Worm (Caenorhabditis elegans): ENCODE measurements around the gene T28A8.5.
"Not testable (repeated sequence)": the region's sequence is repeated elsewhere in the genome, so short reads cannot be mapped to it uniquely, and the experiment has no call there.

Gene T28A8.5

ce11 chrIII:13495571-13495970 lies 5.9 kb upstream of the T28A8.5 start, which contains the start of gene T28A8.2:
T28A8.2 (minus strand) TSS chrIII:13495671.
- TF ChIP-seq ztf-11 (tag; optimal IDR thresholded peaks at IDR 0.05) (no peak), elt-1 (tag; optimal IDR thresholded peaks at IDR 0.05) (no peak), ZK546.5 (tag; optimal IDR thresholded peaks at IDR 0.05) (no peak), aly-2 (tag; optimal IDR thresholded peaks at IDR 0.05) (no peak), nhr-129 (tag; optimal IDR thresholded peaks at IDR 0.05) (no peak), nhr-12 (tag; optimal IDR thresholded peaks at IDR 0.05) (no peak), nhr-237 (tag; optimal IDR thresholded peaks at IDR 0.05) (no peak), nhr-23 (tag; optimal IDR thresholded peaks at IDR 0.05) (no peak), lsy-2 (tag; optimal IDR thresholded peaks at IDR 0.05) (no peak), elt-3 (tag; optimal IDR thresholded peaks at IDR 0.05) (no peak), nhr-21 (tag; optimal IDR thresholded peaks at IDR 0.05) (no peak), dmd-4 (tag; optimal IDR thresholded peaks at IDR 0.05) (no peak), alr-1 (tag; optimal IDR thresholded peaks at IDR 0.05) (no peak), gmeb-1 (tag; optimal IDR thresholded peaks at IDR 0.05) (no peak), nhr-77 (tag; optimal IDR thresholded peaks at IDR 0.05) (no peak), skn-1 (tag; optimal IDR thresholded peaks at IDR 0.05) (no peak), unc-39 (tag; optimal IDR thresholded peaks at IDR 0.05) (no peak)

DNA sequence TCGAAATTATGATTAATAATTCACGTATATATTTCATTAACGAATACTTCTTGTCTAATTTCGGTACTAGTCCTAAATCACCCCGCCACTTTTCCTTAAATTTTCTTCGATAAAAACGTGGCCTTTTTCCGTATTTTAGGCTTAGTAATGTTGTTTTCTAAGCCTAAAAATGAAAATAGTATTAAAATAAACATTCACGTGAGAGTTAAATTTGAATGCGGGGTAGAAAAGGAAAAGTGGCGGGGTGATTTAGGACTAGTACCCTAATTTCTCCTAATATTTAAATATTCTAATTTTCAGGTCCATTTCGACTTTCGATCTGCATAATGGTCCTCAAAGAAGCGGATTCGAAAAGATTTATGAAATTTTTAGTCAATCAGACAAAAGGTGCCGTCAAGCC lies 2.5 kb upstream of the T28A8.5 start, which contains the start of gene T28A8.6:
T28A8.6 (plus strand) TSS at position 301 of the 400 bp plus-strand sequence.
- not testable (repeated sequence) for TF ChIP-seq nhr-21 (tag; optimal IDR thresholded peaks at IDR 0.05); ztf-1 (GFP tag; conservative IDR thresholded peaks at IDR 0.05); sem-4 (tag; optimal IDR thresholded peaks at IDR 0.05)

DNA sequence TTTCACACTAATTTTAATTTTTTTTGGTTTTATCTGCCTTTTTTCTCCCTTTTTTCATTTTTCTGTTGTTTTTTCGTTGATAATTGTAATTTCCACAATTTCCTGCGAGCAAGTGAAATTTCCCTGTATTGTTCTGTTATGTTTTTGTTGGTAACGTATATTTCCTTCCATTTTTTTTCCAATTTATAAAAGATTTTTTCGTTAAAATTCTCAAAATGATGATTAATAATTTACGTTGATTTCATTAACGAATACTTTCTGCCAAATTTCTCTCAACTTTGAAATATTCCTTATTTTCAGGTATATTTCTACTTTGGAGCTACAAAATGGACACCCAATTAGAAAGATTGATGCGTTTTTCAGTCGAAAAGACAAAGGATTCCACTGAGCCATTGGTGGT lies 1.1 kb downstream of the T28A8.5 start, which contains the start of gene T28A8.8:
T28A8.8 (plus strand) TSS at position 301 of the 400 bp plus-strand sequence.
- no peak for TF ChIP-seq unc-55 (GFP tag; optimal IDR thresholded peaks at IDR 0.05)
- TF ChIP-seq nhr-25 (tag; optimal IDR thresholded peaks at IDR 0.05), result no peak
- TF ChIP-seq gmeb-1 (tag; optimal IDR thresholded peaks at IDR 0.05), result no peak
- no peak for TF ChIP-seq F13H6.1 (tag; optimal IDR thresholded peaks at IDR 0.05)
- no peak for TF ChIP-seq sem-4 (tag; optimal IDR thresholded peaks at IDR 0.05)
- no peak for TF ChIP-seq nhr-237 (tag; optimal IDR thresholded peaks at IDR 0.05)
- no peak for TF ChIP-seq zag-1 (tag; optimal IDR thresholded peaks at IDR 0.05)
- no peak for TF ChIP-seq nhr-12 (tag; optimal IDR thresholded peaks at IDR 0.05)
- no peak for TF ChIP-seq ceh-82 (tag; optimal IDR thresholded peaks at IDR 0.05)
- no peak for TF ChIP-seq nhr-21 (tag; optimal IDR thresholded peaks at IDR 0.05)
- TF ChIP-seq nhr-11 (tag; optimal IDR thresholded peaks at IDR 0.05), result no peak
- no peak for TF ChIP-seq Y55F3AM.14 (GFP tag; optimal IDR thresholded peaks at IDR 0.05)
- TF ChIP-seq crh-2 (tag; optimal IDR thresholded peaks at IDR 0.05), result no peak
- no peak for TF ChIP-seq nhr-10 (tag; optimal IDR thresholded peaks at IDR 0.05)
- no peak for TF ChIP-seq lin-39 (tag; optimal IDR thresholded peaks at IDR 0.05)
- TF ChIP-seq egl-27 (tag; optimal IDR thresholded peaks at IDR 0.05), result no peak
- no peak for TF ChIP-seq C34F6.9 (tag; optimal IDR thresholded peaks at IDR 0.05)

DNA sequence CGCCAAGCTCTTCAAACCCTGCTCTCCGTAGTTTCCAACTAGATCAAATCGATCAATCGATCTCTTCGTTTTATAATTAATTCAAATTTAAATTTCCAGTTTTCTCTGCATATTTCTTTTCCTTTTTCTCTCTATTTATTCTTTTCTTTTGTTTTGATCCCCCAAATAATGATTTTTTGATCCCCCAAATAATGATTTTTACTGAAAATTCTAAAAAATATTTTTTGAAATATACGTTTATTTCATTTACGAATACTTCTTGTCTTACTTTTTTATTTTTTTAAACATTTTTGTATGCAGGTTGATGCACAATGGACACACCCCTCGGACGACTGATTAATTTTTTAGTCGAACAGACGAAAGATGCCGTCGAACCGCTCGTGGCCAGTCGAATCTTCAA lies 1.9 kb downstream of the T28A8.5 start, which contains the start of gene T28A8.4:
T28A8.4 (plus strand) TSS at position 301 of the 400 bp plus-strand sequence.
- no peak for TF ChIP-seq sma-3 (GFP tag; optimal IDR thresholded peaks at IDR 0.05)
- TF ChIP-seq nhr-11 (tag; optimal IDR thresholded peaks at IDR 0.05), result no peak
- no peak for TF ChIP-seq alr-1 (tag; optimal IDR thresholded peaks at IDR 0.05)
- TF ChIP-seq nhr-25 (tag; optimal IDR thresholded peaks at IDR 0.05), result no peak
- no peak for TF ChIP-seq lin-13 (GFP tag; optimal IDR thresholded peaks at IDR 0.05)
- TF ChIP-seq aly-2 (tag; optimal IDR thresholded peaks at IDR 0.05), result no peak
- no peak for TF ChIP-seq peb-1 (tag; optimal IDR thresholded peaks at IDR 0.05)
- TF ChIP-seq ztf-11 (tag; optimal IDR thresholded peaks at IDR 0.05), result no peak
- no peak for TF ChIP-seq unc-39 (tag; optimal IDR thresholded peaks at IDR 0.05)
- no peak for TF ChIP-seq blmp-1 (tag; optimal IDR thresholded peaks at IDR 0.05; ENCODE audit: insufficient read depth)
- TF ChIP-seq elt-3 (tag; optimal IDR thresholded peaks at IDR 0.05), result no peak
- TF ChIP-seq mab-5 (tag; optimal IDR thresholded peaks at IDR 0.05), result no peak
- TF ChIP-seq zag-1 (tag; optimal IDR thresholded peaks at IDR 0.05), result no peak
- TF ChIP-seq ama-1 (optimal IDR thresholded peaks at IDR 0.05), result no peak
- TF ChIP-seq nhr-23 (tag; optimal IDR thresholded peaks at IDR 0.05), result no peak
- no peak for TF ChIP-seq mdl-1 (tag; optimal IDR thresholded peaks at IDR 0.05)
- TF ChIP-seq sma-9 (GFP tag; optimal IDR thresholded peaks at IDR 0.05), result no peak
- no peak for TF ChIP-seq sma-9 (tag; optimal IDR thresholded peaks at IDR 0.05)

Data from whole organism, L2 larva.